Worm (Caenorhabditis elegans) whole organism, L4 larva: Measurements from ENCODE around the gene R09F10.5.

ENCODE experiments used
- F10B5.3 ChIP-seq: sonication (generic microtip); optimal IDR thresholded peaks from 2 replicates; lab custom pipeline; 2016; ENCODE audit warnings: mild to moderate bottlenecking, missing genetic modification characterization, missing compliant biosample characterization
- F37D6.2 ChIP-seq: sonication (generic microtip); optimal IDR thresholded peaks from 2 replicates; lab custom pipeline; 2016; ENCODE audit warnings: mild to moderate bottlenecking, missing genetic modification characterization, missing compliant biosample characterization
- F49E8.2 ChIP-seq: sonication (generic microtip); optimal IDR thresholded peaks from 2 replicates; lab custom pipeline; 2016; ENCODE audit warnings: missing compliant biosample characterization, mild to moderate bottlenecking, missing genetic modification characterization, borderline replicate concordance
- ZK546.5 ChIP-seq, 2 experiments: sonication (generic microtip); optimal IDR thresholded peaks; 2 replicates each; lab custom pipeline; 2017; ENCODE audit warnings: missing biosample characterization in 2 of 2, missing genetic modification characterization in 2 of 2
- aha-1 ChIP-seq: fragments of 150-350 bp; peaks from one replicate; lab custom pipeline; 2014; ENCODE audit warnings: missing biosample characterization, missing genetic modification characterization
- attf-4 ChIP-seq: sonication (generic microtip); optimal IDR thresholded peaks from 3 replicates; lab custom pipeline; 2017; ENCODE audit warnings: missing biosample characterization, missing genetic modification characterization
- ceh-62 ChIP-seq: sonication (generic microtip); optimal IDR thresholded peaks from 2 replicates; lab custom pipeline; 2017; ENCODE audit warnings: missing biosample characterization, missing genetic modification characterization
- ces-1 ChIP-seq: fragments of 150-350 bp; sonication (generic microtip); optimal IDR thresholded peaks from 4 replicates; lab custom pipeline; 2014; ENCODE audit warnings: missing biosample characterization, missing genetic modification reagents, missing genetic modification characterization
- ctbp-1 ChIP-seq: fragments of 200-800 bp; sonication (Bioruptor generic); IDR thresholded peaks from 2 replicates; pipeline ENCODE4 v1.3.6; 2022; ENCODE audit warnings: missing genetic modification reagents, missing genetic modification characterization, missing compliant biosample characterization
- daf-19 ChIP-seq: fragments of 200-800 bp; sonication (Bioruptor generic); conservative IDR thresholded peaks from 2 replicates; pipeline ENCODE4 v1.3.6; 2022; ENCODE audit warnings: missing genetic modification characterization, missing compliant biosample characterization
- dmd-6 ChIP-seq: fragments of 200-800 bp; sonication (Bioruptor generic); IDR thresholded peaks from 2 replicates; pipeline ENCODE4 v1.3.6; 2022; ENCODE audit warnings: missing genetic modification reagents, missing genetic modification characterization, missing compliant biosample characterization
- duxl-1 ChIP-seq: sonication (generic microtip); optimal IDR thresholded peaks from 2 replicates; lab custom pipeline; 2016; ENCODE audit warnings: mild to moderate bottlenecking, missing genetic modification characterization, moderate library complexity, missing compliant biosample characterization; ENCODE audit not compliant: poor library complexity
- dve-1 ChIP-seq: sonication (generic microtip); optimal IDR thresholded peaks from 2 replicates; lab custom pipeline; 2017; ENCODE audit warnings: antibody characterized with exemption, mild to moderate bottlenecking, missing genetic modification characterization, missing compliant biosample characterization; ENCODE audit not compliant: insufficient read depth
- egl-43 ChIP-seq: fragments of 200-800 bp; sonication (Bioruptor generic); IDR thresholded peaks from 2 replicates; pipeline ENCODE4 v1.3.6; 2022; ENCODE audit warnings: missing genetic modification reagents, missing genetic modification characterization, missing compliant biosample characterization
- fkh-10 ChIP-seq: fragments of 150-350 bp; optimal IDR thresholded peaks from 2 replicates; lab custom pipeline; 2014; ENCODE audit warnings: missing biosample characterization, missing genetic modification reagents, missing genetic modification characterization
- gei-8 ChIP-seq: fragments of 200-800 bp; sonication (Bioruptor generic); optimal IDR thresholded peaks from 2 replicates; lab custom pipeline; 2018; ENCODE audit warnings: mild to moderate bottlenecking, missing genetic modification characterization, missing compliant biosample characterization
- lin-1 ChIP-seq: fragments of 200-800 bp; sonication (Bioruptor generic); IDR thresholded peaks from 2 replicates; pipeline ENCODE4 v1.3.6; 2022; ENCODE audit warnings: missing genetic modification reagents, missing genetic modification characterization, missing compliant biosample characterization
- lir-3 ChIP-seq: sonication (generic microtip); optimal IDR thresholded peaks from 2 replicates; lab custom pipeline; 2016; ENCODE audit warnings: mild to moderate bottlenecking, missing genetic modification characterization, missing compliant biosample characterization
- mep-1 ChIP-seq: fragments of 150-350 bp; sonication (generic microtip); optimal IDR thresholded peaks from 3 replicates; lab custom pipeline; 2014; ENCODE audit warnings: missing biosample characterization, missing genetic modification characterization
- mxl-3 ChIP-seq: fragments of 200-800 bp; sonication (Bioruptor generic); optimal IDR thresholded peaks from 2 replicates; lab custom pipeline; 2018; ENCODE audit warnings: mild to moderate bottlenecking, missing genetic modification characterization, missing compliant biosample characterization
- nhr-111 ChIP-seq: fragments of 200-800 bp; sonication (Bioruptor generic); optimal IDR thresholded peaks from 2 replicates; lab custom pipeline; 2018; ENCODE audit warnings: mild to moderate bottlenecking, missing genetic modification characterization, missing compliant biosample characterization
- nhr-28 ChIP-seq: fragments of 150-350 bp; optimal IDR thresholded peaks from 2 replicates; lab custom pipeline; 2014; ENCODE audit warnings: missing biosample characterization, missing genetic modification characterization
- nhr-76 ChIP-seq: fragments of 150-350 bp; optimal IDR thresholded peaks from 2 replicates; lab custom pipeline; 2014; ENCODE audit warnings: missing biosample characterization, missing genetic modification characterization
- php-3 ChIP-seq: fragments of 200-800 bp; sonication (Bioruptor generic); IDR thresholded peaks from 2 replicates; pipeline ENCODE4 v1.3.6; 2022; ENCODE audit warnings: missing genetic modification reagents, missing genetic modification characterization, missing compliant biosample characterization
- saeg-2 ChIP-seq: fragments of 200-800 bp; sonication (Bioruptor generic); IDR thresholded peaks from 2 replicates; pipeline ENCODE4 v1.3.6; 2022; ENCODE audit warnings: missing genetic modification reagents, missing genetic modification characterization, missing compliant biosample characterization
- sdz-12 ChIP-seq: fragments of 200-800 bp; sonication (Bioruptor generic); optimal IDR thresholded peaks from 2 replicates; lab custom pipeline; 2018; ENCODE audit warnings: mild to moderate bottlenecking, missing genetic modification characterization, missing compliant biosample characterization
- snpc-1.2 ChIP-seq: fragments of 200-800 bp; sonication (Bioruptor generic); IDR thresholded peaks from 2 replicates; pipeline ENCODE4 v1.3.6; 2022; ENCODE audit warnings: missing genetic modification reagents, missing genetic modification characterization, missing compliant biosample characterization
- unc-130 ChIP-seq: sonication (generic microtip); optimal IDR thresholded peaks from 2 replicates; lab custom pipeline; 2016; ENCODE audit warnings: missing genetic modification reagents, missing genetic modification characterization, missing compliant biosample characterization
- unc-62 ChIP-seq, 3 experiments: fragments of 150-350 bp in 1 of 3; sonication (generic microtip); optimal IDR thresholded peaks in 2 of 3; peaks in 1 of 3; 1 replicate in 1 of 3; 2 replicates in 2 of 3; lab custom pipeline; 2014 to 2017; ENCODE audit warnings: missing biosample characterization in 3 of 3, missing genetic modification characterization in 3 of 3, missing genetic modification reagents in 3 of 3, missing genotype in 1 of 3
- zag-1 ChIP-seq: fragments of 150-350 bp; optimal IDR thresholded peaks from 2 replicates; lab custom pipeline; 2014; ENCODE audit warnings: missing biosample characterization, missing genetic modification characterization
- zfp-3 ChIP-seq: fragments of 200-800 bp; sonication (Bioruptor generic); conservative IDR thresholded peaks from 2 replicates; pipeline ENCODE4 v1.3.6; 2022; ENCODE audit warnings: missing genetic modification reagents, missing genetic modification characterization, missing compliant biosample characterization
- zip-11 ChIP-seq: fragments of 200-800 bp; sonication (Bioruptor generic); IDR thresholded peaks from 2 replicates; pipeline ENCODE4 v1.3.6; 2022; ENCODE audit warnings: missing genetic modification characterization, missing compliant biosample characterization
- ztf-11 ChIP-seq: fragments of 150-350 bp; optimal IDR thresholded peaks from 2 replicates; lab custom pipeline; 2014; ENCODE audit warnings: missing biosample characterization, missing genetic modification characterization

R09F10.5 gene

DNA sequence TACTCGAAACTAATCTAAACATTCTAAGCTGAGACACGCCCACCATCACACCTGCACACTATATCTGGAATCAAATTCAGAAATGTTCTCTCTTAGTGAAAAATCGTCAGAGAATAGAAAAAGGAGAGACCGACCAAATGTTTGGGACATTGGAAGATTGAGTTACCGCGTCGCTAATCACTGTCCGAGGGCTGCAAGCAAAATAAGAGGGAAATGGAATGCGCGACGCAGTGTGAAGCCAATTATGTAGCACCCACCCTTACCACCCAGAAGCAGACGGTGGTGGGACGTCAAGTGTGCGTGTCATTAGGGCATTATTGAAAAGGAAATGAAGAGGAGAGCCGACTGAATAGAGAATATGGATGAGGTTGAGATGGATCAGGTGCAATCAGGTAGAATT lies 4.1 kb upstream of the R09F10.5 start:
- TF ChIP-seq F10B5.3 (tag; lab: Kevin White, UChicago) (no peak), aha-1 (tag; lab: Kevin White, UChicago) (peak; percentile 26)

DNA sequence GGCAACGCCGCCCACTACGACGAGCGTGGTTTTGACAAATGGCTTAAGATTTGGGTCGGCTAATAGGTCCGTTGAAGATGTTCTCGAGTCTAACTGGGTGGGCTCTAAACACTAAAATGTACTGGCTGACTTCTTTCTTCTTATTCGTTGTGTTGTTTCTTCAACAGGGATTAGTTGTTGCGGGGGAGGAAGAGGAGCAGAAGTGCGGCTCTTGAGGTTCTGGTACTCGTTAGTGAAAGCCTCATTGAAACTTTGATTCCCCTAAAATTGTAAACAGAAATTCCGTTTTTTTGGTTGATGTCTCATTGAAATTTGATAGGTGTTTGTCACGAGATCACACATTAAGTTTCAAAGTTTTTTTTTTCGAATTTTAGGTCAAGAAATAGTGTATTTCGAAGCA lies 3.2 kb upstream of the R09F10.5 start:
- TF ChIP-seq aha-1 (tag; lab: Kevin White, UChicago) = peak; percentile 78
- TF ChIP-seq ztf-11 (tag; lab: Kevin White, UChicago) = no peak

DNA sequence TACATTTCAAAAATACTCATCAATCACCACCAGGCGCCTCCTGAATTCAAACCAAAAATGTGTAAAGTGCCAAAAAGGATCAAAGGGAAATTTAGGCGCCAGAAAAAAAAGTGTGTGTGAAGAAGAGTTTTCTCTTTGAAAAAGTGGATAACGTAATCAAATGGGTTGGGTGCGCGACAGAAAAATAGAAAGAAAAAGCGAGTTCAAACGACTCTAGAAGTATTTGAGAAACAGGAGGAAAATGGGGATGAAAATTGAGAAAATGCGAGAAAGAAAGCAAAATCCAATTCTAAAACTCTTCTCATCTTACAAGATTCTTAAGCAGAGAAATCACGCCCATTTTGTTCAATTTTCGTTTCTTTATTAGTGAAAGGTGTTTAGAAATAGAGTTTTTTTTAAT lies 991 bp upstream of the R09F10.5 start:
- TF ChIP-seq snpc-1.2 (GFP tag; lab: Robert Waterston, UW) (no peak), aha-1 (tag; lab: Kevin White, UChicago) (peak; percentile 79)

DNA sequence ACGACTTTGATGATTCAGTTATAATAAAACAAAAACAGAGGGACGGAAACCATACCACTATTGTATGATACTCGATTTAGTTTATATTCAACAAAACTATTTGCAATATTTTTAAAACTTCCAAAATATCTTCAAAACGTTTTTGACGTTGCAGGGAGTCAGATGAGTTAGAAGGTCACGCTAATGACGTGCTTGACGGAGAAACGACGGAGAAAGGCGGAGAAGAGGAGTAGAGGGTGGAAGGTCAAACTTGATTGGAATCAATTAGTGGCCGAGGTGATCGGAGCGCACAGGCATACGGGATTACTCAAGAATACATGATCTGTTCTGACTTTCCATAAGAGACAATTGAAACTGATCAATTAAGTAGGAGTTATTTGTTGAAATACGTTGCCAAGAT lies 4.7 kb downstream of the R09F10.5 start:
- TF ChIP-seq unc-130 (no peak), nhr-28 (tag; lab: Kevin White, UChicago) (peak; percentile 8)

DNA sequence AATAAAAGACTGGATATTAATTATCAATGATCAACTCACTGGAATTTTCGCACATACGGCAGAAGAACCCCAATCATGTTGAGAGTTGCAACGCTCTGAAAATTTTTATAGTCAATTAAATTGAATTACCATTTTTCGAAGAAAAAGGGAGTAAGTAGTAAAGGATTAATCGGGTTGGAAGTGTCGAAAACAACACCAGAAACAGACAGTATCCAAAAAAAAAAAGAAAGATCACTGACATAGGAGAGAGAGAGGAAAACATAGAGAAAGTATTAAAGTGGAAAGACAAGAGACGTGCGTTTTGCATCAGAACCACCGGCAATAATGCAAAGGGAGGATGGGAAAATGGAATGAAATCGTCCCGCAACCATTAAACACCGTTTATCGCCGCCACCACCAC lies 5.2 kb downstream of the R09F10.5 start, which contains the start of gene inx-5:
inx-5 (minus strand) TSS at position 101 of the 400 bp plus-strand sequence.
- TF ChIP-seq saeg-2 (GFP tag; lab: Robert Waterston, UW) (no peak), ces-1 (GFP tag; lab: Kevin White, UChicago) (no peak), nhr-76 (tag; lab: Kevin White, UChicago) (no peak), F37D6.2 (tag; lab: Kevin White, UChicago) (no peak), lir-3 (tag; lab: Kevin White, UChicago) (no peak), sdz-12 (GFP tag; lab: Kevin White, UChicago) (no peak), php-3 (no peak), ZK546.5 (tag; optimal IDR thresholded peaks at IDR 0.05; lab: Kevin White, UChicago) (no peak), fkh-10 (GFP tag; lab: Kevin White, UChicago) (no peak)

DNA sequence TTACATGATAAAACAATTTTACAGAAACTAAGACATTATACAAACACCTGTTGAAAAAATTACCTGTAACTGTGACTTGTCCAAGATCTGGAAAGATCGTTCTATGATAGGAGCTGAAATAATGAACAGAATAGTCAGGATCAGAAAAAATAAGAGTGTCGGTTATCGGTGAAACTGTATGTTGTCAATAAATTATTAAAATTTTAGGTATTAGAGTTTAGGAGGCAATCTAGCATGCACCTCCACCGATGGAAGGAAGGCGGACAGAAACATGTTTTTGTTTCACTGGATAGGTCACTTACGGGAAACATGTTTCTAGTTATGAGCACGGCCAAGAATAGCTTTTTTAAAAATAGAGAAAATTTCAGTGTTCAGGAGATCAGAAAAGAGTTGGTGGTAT lies 7.9 kb downstream of the R09F10.5 start, which contains the start of gene ced-13:
ced-13 (minus strand) TSS at position 101 of the 400 bp plus-strand sequence.
- TF ChIP-seq mep-1 (tag; lab: Kevin White, UChicago) (no peak), ztf-11 (tag; lab: Kevin White, UChicago) (no peak), ZK546.5 (tag; optimal IDR thresholded peaks at IDR 0.05; lab: Kevin White, UChicago) (no peak), dve-1 (tag; lab: Kevin White, UChicago) (no peak), daf-19 (GFP tag; lab: Robert Waterston, UW) (no peak), mxl-3 (GFP tag; lab: Kevin White, UChicago) (no peak), zip-11 (GFP tag; lab: Robert Waterston, UW) (no peak), zag-1 (tag; lab: Kevin White, UChicago) (no peak), nhr-28 (tag; lab: Kevin White, UChicago) (no peak), unc-62 (GFP tag; optimal IDR thresholded peaks at IDR 0.05 in 1 of 2; lab: Kevin White, UChicago) (no peak), unc-62 (tag; optimal IDR thresholded peaks at IDR 0.05; lab: Kevin White, UChicago) (no peak), ceh-62 (tag; lab: Kevin White, UChicago) (no peak), duxl-1 (tag; lab: Kevin White, UChicago) (no peak), F49E8.2 (tag; lab: Kevin White, UChicago) (no peak), attf-4 (tag; lab: Kevin White, UChicago) (no peak), dmd-6 (GFP tag; lab: Robert Waterston, UW) (no peak), lin-1 (GFP tag; lab: Robert Waterston, UW) (no peak)

DNA sequence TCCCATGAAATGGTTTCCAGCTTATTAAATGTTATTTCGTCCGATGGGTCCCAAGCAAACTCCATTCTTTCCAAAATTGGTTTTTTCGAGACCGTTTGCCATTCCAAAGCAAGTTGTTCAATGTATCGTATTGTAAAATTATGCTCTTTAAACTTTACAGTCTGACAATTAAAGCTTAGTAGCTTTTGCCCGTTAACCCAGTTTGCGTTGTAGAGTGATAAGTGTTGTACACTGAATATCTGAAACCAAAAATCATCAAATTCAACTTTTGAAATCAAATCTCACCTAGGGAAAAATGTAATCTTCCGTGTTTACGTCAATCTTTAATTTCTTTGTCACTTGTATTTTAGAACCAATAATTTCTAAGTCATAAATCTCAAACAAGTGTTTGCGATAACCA lies 10.2 kb downstream of the R09F10.5 start:
- TF ChIP-seq mxl-3 (GFP tag; lab: Kevin White, UChicago) (no peak), aha-1 (tag; lab: Kevin White, UChicago) (peak; percentile 12), unc-62 (GFP tag; optimal IDR thresholded peaks at IDR 0.05 in 1 of 2; lab: Kevin White, UChicago) (peak in 1 of 2 experiments; percentile 94), unc-62 (tag; optimal IDR thresholded peaks at IDR 0.05; lab: Kevin White, UChicago) (no peak), ctbp-1 (GFP tag; lab: Robert Waterston, UW) (no peak), nhr-111 (GFP tag; lab: Kevin White, UChicago) (no peak), gei-8 (GFP tag; lab: Kevin White, UChicago) (no peak), zfp-3 (no peak), egl-43 (no peak)
